Fruit fly (Drosophila melanogaster): ENCODE measurements around the gene eRF3.

The eRF3 gene

dm6 chr2L:12483866-12484554, 49.8 kb downstream of the eRF3 start (continued):
- peak; percentile 92 for TF ChIP-seq dac (GFP tag; optimal IDR thresholded peaks at IDR 0.05)
- peak; percentile 98 for TF ChIP-seq CG31627 (GFP tag; optimal IDR thresholded peaks at IDR 0.05)
- peak; percentile 93 to 96 for TF ChIP-seq ss (GFP tag; optimal IDR thresholded peaks at IDR 0.05)
- TF ChIP-seq esn (GFP tag; optimal IDR thresholded peaks at IDR 0.05): peak; percentile 99
- TF ChIP-seq topi (GFP tag; optimal IDR thresholded peaks at IDR 0.05): peak; percentile 97
- peak; percentile 97 for TF ChIP-seq Smox (GFP tag; optimal IDR thresholded peaks at IDR 0.05)
- peak; percentile 96 for TF ChIP-seq CG3032 (tag; optimal IDR thresholded peaks at IDR 0.05)
- TF ChIP-seq salr (GFP tag; optimal IDR thresholded peaks at IDR 0.05): peak; percentile 91 to 97
- TF ChIP-seq Eip93F (GFP tag; optimal IDR thresholded peaks at IDR 0.05): peak; percentile 82
- TF ChIP-seq dsx (GFP tag; optimal IDR thresholded peaks at IDR 0.05; ENCODE audit: poor library complexity, severe bottlenecking): peak; percentile 91
- TF ChIP-seq CG11762 (GFP tag; optimal IDR thresholded peaks at IDR 0.05; ENCODE audit: insufficient read depth): peak; percentile 94
- peak; percentile 96 for TF ChIP-seq CG10631 (GFP tag; optimal IDR thresholded peaks at IDR 0.05)
- peak; percentile 98 for TF ChIP-seq lz (GFP tag; optimal IDR thresholded peaks at IDR 0.05)
- TF ChIP-seq CG15336 (GFP tag; IDR thresholded peaks at IDR 0.05): peak; percentile 96
- peak; percentile 92 for TF ChIP-seq fd85E (GFP tag; optimal IDR thresholded peaks at IDR 0.05)
- TF ChIP-seq CG34406 (GFP tag; optimal IDR thresholded peaks at IDR 0.05): peak; percentile 97
- TF ChIP-seq Sox102F (GFP tag; optimal IDR thresholded peaks at IDR 0.05): peak; percentile 98
- peak; percentile 98 for TF ChIP-seq pdm3 (GFP tag; optimal IDR thresholded peaks at IDR 0.05)

DNA sequence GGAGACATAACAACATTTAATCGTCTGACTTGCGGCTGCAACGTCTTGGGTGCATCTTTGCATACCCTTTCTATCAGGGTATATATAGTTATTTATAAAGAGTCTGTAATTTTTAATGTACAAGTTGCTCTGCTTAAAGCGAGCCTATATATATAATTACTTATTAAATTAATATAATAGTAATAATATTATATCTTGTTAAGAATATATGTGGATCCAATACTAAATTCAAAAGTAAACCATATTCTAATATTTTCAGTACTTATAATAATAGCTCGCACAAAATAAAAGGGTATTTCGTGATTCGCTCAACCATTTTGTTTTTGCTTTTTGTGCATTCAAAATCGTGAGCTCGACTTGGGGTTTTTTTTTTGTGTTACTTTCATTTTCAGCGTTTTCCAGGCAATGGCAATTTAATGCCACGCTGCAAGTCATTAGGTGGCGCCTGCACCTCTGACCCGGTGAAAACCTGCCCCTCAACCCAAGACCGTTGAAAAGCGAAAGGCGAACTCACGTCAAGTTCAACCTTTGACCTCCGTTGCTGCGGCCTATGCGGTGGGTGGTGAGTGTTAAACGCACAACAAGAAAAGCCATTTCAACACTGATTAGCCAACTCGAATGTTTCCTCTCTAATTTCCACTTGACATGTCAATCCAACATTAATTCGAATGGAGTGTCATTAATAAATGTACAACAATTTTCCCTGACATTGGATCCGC, 51.8 kb downstream of the eRF3 start:
- peak; percentile 50 for TF ChIP-seq Eip78C (GFP tag)
- peak; percentile 12 for TF ChIP-seq CG34406 (GFP tag; optimal IDR thresholded peaks at IDR 0.05)
- peak; percentile 21 for TF ChIP-seq CG4318 (GFP tag; optimal IDR thresholded peaks at IDR 0.05)
- no peak for TF ChIP-seq Gug (GFP tag; IDR thresholded peaks at IDR 0.05)
- no peak for TF ChIP-seq esn (GFP tag; optimal IDR thresholded peaks at IDR 0.05)
- TF ChIP-seq CG10669 (GFP tag; optimal IDR thresholded peaks at IDR 0.05): no peak
- TF ChIP-seq CG8632 (GFP tag; optimal IDR thresholded peaks at IDR 0.05): peak; percentile 31
- TF ChIP-seq CG6808 (GFP tag; optimal IDR thresholded peaks at IDR 0.05): no peak
- TF ChIP-seq Met (GFP tag; optimal IDR thresholded peaks at IDR 0.05): no peak
- TF ChIP-seq CG6163 (GFP tag; IDR thresholded peaks at IDR 0.05): no peak
- no peak for TF ChIP-seq cyc (GFP tag; optimal IDR thresholded peaks at IDR 0.05)
- peak; percentile 16 for TF ChIP-seq achi (GFP tag; optimal IDR thresholded peaks at IDR 0.05)
- no peak for TF ChIP-seq CG8319 (GFP tag; optimal IDR thresholded peaks at IDR 0.05)
- no peak for TF ChIP-seq Sox102F (GFP tag; optimal IDR thresholded peaks at IDR 0.05)
- no peak for TF ChIP-seq fd59A (GFP tag; optimal IDR thresholded peaks at IDR 0.05)
- no peak for TF ChIP-seq topi (GFP tag; optimal IDR thresholded peaks at IDR 0.05)
- TF ChIP-seq Ets21C (GFP tag; optimal IDR thresholded peaks at IDR 0.05): no peak
- peak; percentile 44 for TF ChIP-seq CG6276 (GFP tag; optimal IDR thresholded peaks at IDR 0.05)
- TF ChIP-seq CG10631 (GFP tag; optimal IDR thresholded peaks at IDR 0.05): no peak
- TF ChIP-seq Eip75B (GFP tag; optimal IDR thresholded peaks at IDR 0.05): no peak
- TF ChIP-seq vri (GFP tag; optimal IDR thresholded peaks at IDR 0.05): no peak
- TF ChIP-seq salr (GFP tag; optimal IDR thresholded peaks at IDR 0.05): no peak
- TF ChIP-seq CG8119 (GFP tag; IDR thresholded peaks at IDR 0.05): peak; percentile 64; the same call in 2 of the 3 replicates
- TF ChIP-seq Smox (GFP tag; optimal IDR thresholded peaks at IDR 0.05): no peak
- peak; percentile 65 for TF ChIP-seq CG32006 (GFP tag; optimal IDR thresholded peaks at IDR 0.05)
- TF ChIP-seq dsx (GFP tag; optimal IDR thresholded peaks at IDR 0.05; ENCODE audit: poor library complexity, severe bottlenecking): no peak
- TF ChIP-seq fkh (GFP tag; optimal IDR thresholded peaks at IDR 0.05): no peak
- TF ChIP-seq Sox14 (GFP tag; optimal IDR thresholded peaks at IDR 0.05): no peak
- TF ChIP-seq CG9139 (GFP tag; optimal IDR thresholded peaks at IDR 0.05): no peak
- no peak for TF ChIP-seq CG31627 (GFP tag; optimal IDR thresholded peaks at IDR 0.05)
- TF ChIP-seq CG1621 (tag; optimal IDR thresholded peaks at IDR 0.05): no peak
- no peak for TF ChIP-seq Sox15 (GFP tag; optimal IDR thresholded peaks at IDR 0.05)
- no peak for TF ChIP-seq ss (GFP tag; optimal IDR thresholded peaks at IDR 0.05)
- TF ChIP-seq acj6 (GFP tag; optimal IDR thresholded peaks at IDR 0.05): no peak
- TF ChIP-seq Hr38 (GFP tag; optimal IDR thresholded peaks at IDR 0.05): no peak
- no peak for TF ChIP-seq CG11294 (GFP tag; IDR thresholded peaks at IDR 0.05)
- TF ChIP-seq CG3919 (GFP tag; optimal IDR thresholded peaks at IDR 0.05): no peak
- TF ChIP-seq Hr4 (GFP tag; optimal IDR thresholded peaks at IDR 0.05): peak; percentile 5

All from whole organism, prepupa.